Worm (Caenorhabditis elegans): ENCODE results near the gene T02D1.4.

T02D1.4 gene

ce11 chrIV:17407025-17407424, 7.5 kb downstream of the T02D1.4 start, which contains the start of gene T02D1.7:
Gene T02D1.7 (minus strand): TSS chrIV:17407125.
- no peak for TF ChIP-seq dao-5 (tag; optimal IDR thresholded peaks at IDR 0.05)
- no peak for TF ChIP-seq W03F9.2 (tag; optimal IDR thresholded peaks at IDR 0.05)
- TF ChIP-seq him-1 (tag; optimal IDR thresholded peaks at IDR 0.05): no peak

ce11 chrIV:17407491-17407890, 7.9 kb downstream of the T02D1.4 start, which contains the start of gene T02D1.9:
Gene T02D1.9 (minus strand): TSS chrIV:17407591.
- TF ChIP-seq him-1 (tag; optimal IDR thresholded peaks at IDR 0.05): no peak
- TF ChIP-seq W03F9.2 (tag; optimal IDR thresholded peaks at IDR 0.05): no peak

DNA sequence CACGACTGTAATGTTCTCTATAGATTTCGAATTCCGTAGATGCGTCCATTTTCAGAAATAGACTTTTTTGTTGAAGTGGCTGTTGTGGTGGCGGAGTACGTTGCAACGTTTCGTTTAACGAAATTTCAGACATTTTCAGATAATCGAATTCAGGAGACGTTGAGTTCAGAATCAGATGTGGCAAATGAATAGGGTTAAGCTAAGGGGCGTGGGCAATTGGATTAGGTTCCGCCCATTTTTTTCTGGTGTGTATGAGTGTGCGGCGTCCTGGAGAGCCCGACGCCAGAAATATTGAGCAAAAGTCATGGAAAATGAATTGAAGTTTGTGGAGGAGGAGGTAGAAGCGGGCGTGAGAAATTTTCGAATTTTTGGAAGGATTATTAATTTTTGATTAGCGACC, 13.8 kb downstream of the T02D1.4 start:
- TF ChIP-seq dao-5 (tag; optimal IDR thresholded peaks at IDR 0.05) (no peak), W03F9.2 (tag; optimal IDR thresholded peaks at IDR 0.05) (no peak), him-1 (tag; optimal IDR thresholded peaks at IDR 0.05) (no peak)

- TF ChIP-seq him-1 (tag; optimal IDR thresholded peaks at IDR 0.05): no peak
- TF ChIP-seq dao-5 (tag; optimal IDR thresholded peaks at IDR 0.05): no peak
- no peak for TF ChIP-seq W03F9.2 (tag; optimal IDR thresholded peaks at IDR 0.05)
Measured at ce11 chrIV:17417723-17418122, 18.2 kb downstream of the T02D1.4 start, which contains the start of gene npr-26. Gene npr-26 (minus strand): TSS chrIV:17417823.

DNA sequence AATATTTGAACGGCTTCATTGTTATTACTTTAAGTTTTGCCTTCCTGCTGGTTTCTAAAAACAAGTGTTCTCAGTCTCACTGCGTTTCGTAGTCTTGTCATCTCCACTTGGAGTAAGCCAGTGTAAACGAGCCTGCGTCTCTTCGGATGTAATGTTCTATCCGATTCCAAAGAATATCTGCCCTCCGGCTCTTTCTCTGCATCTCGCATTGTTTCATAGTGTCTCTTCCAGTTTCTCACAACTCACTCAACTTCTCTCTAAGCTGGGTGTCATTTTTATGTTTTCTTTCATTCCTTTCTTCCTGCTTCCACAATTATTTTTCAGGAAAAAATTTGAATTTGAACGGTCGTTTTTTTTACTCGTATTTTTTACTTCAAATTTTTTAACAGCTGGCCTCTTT, 27.4 kb downstream of the T02D1.4 start:
- TF ChIP-seq him-1 (tag; optimal IDR thresholded peaks at IDR 0.05) (no peak), W03F9.2 (tag; optimal IDR thresholded peaks at IDR 0.05) (no peak), dao-5 (tag; optimal IDR thresholded peaks at IDR 0.05) (no peak)

DNA sequence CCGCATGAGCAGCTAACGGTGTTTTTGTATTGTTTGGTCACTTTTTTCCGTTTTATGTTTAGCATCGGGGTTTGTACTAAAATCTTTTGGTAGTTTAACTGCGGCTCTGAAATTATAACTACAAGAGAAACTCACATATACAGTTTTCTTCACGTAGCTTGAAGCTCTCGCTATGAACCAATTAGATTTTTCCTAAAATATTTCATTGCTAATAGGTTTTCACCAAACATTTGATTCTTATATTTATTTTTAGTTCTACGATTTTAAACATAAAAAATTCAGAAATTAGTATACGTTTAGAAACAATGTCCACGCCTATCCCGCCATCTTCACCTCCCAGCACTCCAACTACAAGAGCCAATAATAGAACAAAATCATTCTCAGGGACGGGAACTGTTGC, 27.9 kb downstream of the T02D1.4 start, which contains the start of gene C06A12.3:
Gene C06A12.3, plus strand, starts transcription at position 301 of the 400 bp plus-strand sequence.
- no peak for TF ChIP-seq dao-5 (tag; optimal IDR thresholded peaks at IDR 0.05)
- TF ChIP-seq him-1 (tag; optimal IDR thresholded peaks at IDR 0.05): no peak
- TF ChIP-seq W03F9.2 (tag; optimal IDR thresholded peaks at IDR 0.05): no peak

- TF ChIP-seq W03F9.2 (tag; optimal IDR thresholded peaks at IDR 0.05) (no peak), dao-5 (tag; optimal IDR thresholded peaks at IDR 0.05) (no peak), him-1 (tag; optimal IDR thresholded peaks at IDR 0.05) (no peak)
Measured at ce11 chrIV:17431287-17431686, 31.7 kb downstream of the T02D1.4 start, which contains the start of gene lact-6. Gene lact-6 (minus strand): TSS chrIV:17431387.

DNA sequence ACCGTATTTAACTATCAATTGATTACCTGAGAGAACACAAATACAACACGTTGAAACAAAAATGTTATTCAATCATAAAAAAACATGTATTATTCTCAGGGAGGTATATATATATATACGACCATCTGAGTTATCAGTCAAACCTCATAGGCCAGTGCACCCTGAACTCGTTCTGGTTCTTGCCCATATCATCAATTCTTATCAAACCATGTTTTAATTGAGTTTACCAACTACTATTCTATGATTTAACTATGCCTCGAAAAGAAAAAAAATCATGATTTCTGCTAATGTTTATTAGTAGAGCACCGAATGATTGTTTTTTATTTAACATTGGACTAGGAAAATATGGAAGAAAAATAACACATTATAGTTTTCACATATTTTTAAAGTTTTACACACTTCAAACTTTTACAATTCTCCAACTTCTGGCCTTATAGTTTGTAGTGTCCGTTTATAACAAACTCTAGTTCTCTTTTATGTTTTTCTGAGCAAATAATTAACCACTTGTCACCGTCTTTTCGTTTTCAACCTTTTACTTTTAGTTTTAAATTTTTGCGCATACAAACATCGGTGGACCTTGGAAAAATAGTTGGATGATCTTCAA, 32.8 kb downstream of the T02D1.4 start:
- TF ChIP-seq him-1 (tag; optimal IDR thresholded peaks at IDR 0.05) (no peak), W03F9.2 (tag; optimal IDR thresholded peaks at IDR 0.05) (no peak), dao-5 (tag; optimal IDR thresholded peaks at IDR 0.05) (no peak)

- TF ChIP-seq dao-5 (tag; optimal IDR thresholded peaks at IDR 0.05): no peak
- TF ChIP-seq him-1 (tag; optimal IDR thresholded peaks at IDR 0.05): no peak
- TF ChIP-seq W03F9.2 (tag; optimal IDR thresholded peaks at IDR 0.05): no peak
Measured at ce11 chrIV:17435228-17435627, 35.7 kb downstream of the T02D1.4 start.

DNA sequence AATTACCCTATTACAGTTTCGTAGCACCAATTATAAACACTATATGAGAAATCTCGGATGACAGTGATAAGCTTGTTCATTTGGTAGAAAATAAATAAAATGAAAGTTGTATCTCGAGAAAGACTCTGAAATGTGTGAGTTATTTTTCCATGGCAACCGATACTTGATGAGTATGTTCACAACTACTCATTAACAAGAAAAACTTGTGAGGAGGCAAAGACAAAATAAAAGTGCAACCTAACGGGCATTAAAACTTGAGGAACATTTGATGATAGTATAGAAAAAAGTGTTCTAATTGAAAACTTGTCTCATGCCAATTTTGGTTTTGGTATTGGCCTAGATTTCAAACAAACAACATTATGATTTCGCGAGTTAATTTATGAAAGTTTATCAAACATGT, 37.0 kb downstream of the T02D1.4 start, which contains the start of gene gcy-27:
Gene gcy-27, minus strand, starts transcription at position 101 of the 400 bp plus-strand sequence.
- TF ChIP-seq W03F9.2 (tag; optimal IDR thresholded peaks at IDR 0.05) (no peak), him-1 (tag; optimal IDR thresholded peaks at IDR 0.05) (no peak), dao-5 (tag; optimal IDR thresholded peaks at IDR 0.05) (no peak)

- TF ChIP-seq dao-5 (tag; optimal IDR thresholded peaks at IDR 0.05) (no peak), him-1 (tag; optimal IDR thresholded peaks at IDR 0.05) (no peak), W03F9.2 (tag; optimal IDR thresholded peaks at IDR 0.05) (no peak)
Measured at ce11 chrIV:17437038-17437437, 37.5 kb downstream of the T02D1.4 start, which contains the start of gene C06A12.8. Gene C06A12.8 (plus strand): TSS chrIV:17437338.

- TF ChIP-seq him-1 (tag; optimal IDR thresholded peaks at IDR 0.05) (no peak), W03F9.2 (tag; optimal IDR thresholded peaks at IDR 0.05) (no peak), dao-5 (tag; optimal IDR thresholded peaks at IDR 0.05) (no peak)
Measured at ce11 chrIV:17440001-17440400, 40.4 kb downstream of the T02D1.4 start, which contains the start of gene C06A12.19. Gene C06A12.19 (minus strand): TSS chrIV:17440101.

DNA sequence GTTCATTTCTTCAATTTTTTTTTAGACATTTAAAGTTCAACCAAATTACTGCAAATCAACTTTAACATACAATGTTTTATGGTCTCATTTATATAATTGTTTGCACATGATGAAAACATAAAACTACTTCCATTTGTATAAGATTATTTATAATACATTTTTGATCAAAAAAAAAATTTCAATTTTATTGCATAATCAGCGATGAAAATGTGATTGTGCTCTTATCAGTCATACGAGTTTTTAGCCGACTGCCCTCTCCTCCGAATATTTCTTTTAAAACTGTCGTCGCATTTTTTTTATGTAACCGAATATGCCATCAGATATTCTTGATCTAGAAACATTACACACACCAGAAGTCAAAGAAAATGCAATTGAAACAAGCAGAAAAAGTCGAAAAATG, 40.9 kb downstream of the T02D1.4 start, which contains the start of gene F08A7.1:
Gene F08A7.1, plus strand, starts transcription at position 191 of the 400 bp plus-strand sequence.
- no peak for TF ChIP-seq W03F9.2 (tag; optimal IDR thresholded peaks at IDR 0.05)

ce11 chrIV:17441260-17441659, 41.7 kb downstream of the T02D1.4 start:
- no peak for TF ChIP-seq him-1 (tag; optimal IDR thresholded peaks at IDR 0.05)
- TF ChIP-seq W03F9.2 (tag; optimal IDR thresholded peaks at IDR 0.05): no peak
- no peak for TF ChIP-seq dao-5 (tag; optimal IDR thresholded peaks at IDR 0.05)

- no peak for TF ChIP-seq dao-5 (tag; optimal IDR thresholded peaks at IDR 0.05)
- no peak for TF ChIP-seq W03F9.2 (tag; optimal IDR thresholded peaks at IDR 0.05)
- no peak for TF ChIP-seq him-1 (tag; optimal IDR thresholded peaks at IDR 0.05)
Measured at ce11 chrIV:17442503-17442902, 42.9 kb downstream of the T02D1.4 start, which contains the start of gene F11E6.11. Gene F11E6.11 (plus strand): TSS chrIV:17442827.
